Worm (Caenorhabditis elegans): ENCODE measurements around the gene smrc-1.

ce11 chrIII:6352459-6352858 is 38.3 kb upstream of the smrc-1 start:
- TF ChIP-seq ama-1 (optimal IDR thresholded peaks at IDR 0.05) = no peak
- TF ChIP-seq B0310.2 (tag; optimal IDR thresholded peaks at IDR 0.05) = no peak
- no peak for TF ChIP-seq tbx-11 (GFP tag; IDR thresholded peaks at IDR 0.05)
- TF ChIP-seq pes-1 (GFP tag; IDR thresholded peaks at IDR 0.05) = no peak
- no peak for TF ChIP-seq tbx-37 (GFP tag; conservative IDR thresholded peaks at IDR 0.05)
- TF ChIP-seq hnd-1 (tag; optimal IDR thresholded peaks at IDR 0.05) = no peak
- no peak for TF ChIP-seq aly-1 (tag; optimal IDR thresholded peaks at IDR 0.05)
- no peak for TF ChIP-seq ets-7 (tag; optimal IDR thresholded peaks at IDR 0.05)
- TF ChIP-seq hmg-4 (GFP tag; optimal IDR thresholded peaks at IDR 0.05) = no peak
